Worm (Caenorhabditis elegans) whole organism, L1 larva: ENCODE results near the gene D1025.1.

Experiments used
- C04F5.9 ChIP-seq: sonication (generic microtip); optimal IDR thresholded peaks from 2 replicates; lab custom pipeline; 2016; ENCODE audit warnings: missing genetic modification characterization, missing compliant biosample characterization
- alr-1 ChIP-seq: fragments of 200-800 bp; sonication (Bioruptor generic); optimal IDR thresholded peaks from 2 replicates; lab custom pipeline; 2018; ENCODE audit warnings: borderline replicate concordance, mild to moderate bottlenecking, missing genetic modification characterization, missing compliant biosample characterization
- aly-2 ChIP-seq: fragments of 150-350 bp; optimal IDR thresholded peaks from 2 replicates; lab custom pipeline; 2014; ENCODE audit warnings: missing biosample characterization, missing genetic modification characterization
- blmp-1 ChIP-seq: fragments of 150-350 bp; optimal IDR thresholded peaks from 2 replicates; lab custom pipeline; 2014; ENCODE audit warnings: missing biosample characterization, missing genetic modification characterization
- ceh-63 ChIP-seq: fragments of 200-800 bp; sonication (Bioruptor generic); optimal IDR thresholded peaks from 2 replicates; lab custom pipeline; 2018; ENCODE audit warnings: mild to moderate bottlenecking, missing genetic modification characterization, missing compliant biosample characterization
- ceh-8 ChIP-seq: fragments of 200-800 bp; sonication (Bioruptor generic); optimal IDR thresholded peaks from 2 replicates; lab custom pipeline; 2018; ENCODE audit warnings: mild to moderate bottlenecking, missing genetic modification characterization, moderate library complexity, missing compliant biosample characterization
- ceh-82 ChIP-seq, 3 experiments: fragments of 150-350 bp in 1 of 3; sonication (generic microtip) in 2 of 3; optimal IDR thresholded peaks; 2 replicates each; lab custom pipeline; 2014 to 2017; ENCODE audit warnings: missing biosample characterization in 3 of 3, missing genetic modification characterization in 3 of 3
- ceh-88 ChIP-seq: fragments of 200-800 bp; sonication (Bioruptor generic); IDR thresholded peaks from 2 replicates; pipeline ENCODE4 v1.3.6; 2022; ENCODE audit warnings: missing genetic modification characterization, missing compliant biosample characterization
- ceh-90 ChIP-seq: sonication (generic microtip); optimal IDR thresholded peaks from 2 replicates; lab custom pipeline; 2016; ENCODE audit warnings: missing genetic modification characterization, missing compliant biosample characterization
- dpl-1 ChIP-seq, 3 experiments: fragments of 150-350 bp in 2 of 3; sonication (generic microtip) in 1 of 3; optimal IDR thresholded peaks; 2 replicates each; lab custom pipeline; 2014 to 2017; ENCODE audit warnings: missing biosample characterization in 3 of 3, missing genetic modification characterization in 3 of 3, missing genetic modification reagents in 3 of 3
- efl-1 ChIP-seq, 4 experiments: fragments of 150-350 bp; optimal IDR thresholded peaks in 3 of 4; peaks in 1 of 4; 1 replicate in 1 of 4; 2 replicates in 3 of 4; lab custom pipeline; 2014; ENCODE audit warnings: missing biosample characterization in 2 of 4, missing genetic modification characterization in 2 of 4, missing genetic modification reagents in 2 of 4
- efl-3 ChIP-seq: fragments of 200-800 bp; sonication (Bioruptor generic); optimal IDR thresholded peaks from 2 replicates; lab custom pipeline; 2018; ENCODE audit warnings: mild to moderate bottlenecking, missing genetic modification characterization, missing compliant biosample characterization
- egl-13 ChIP-seq: sonication (generic microtip); optimal IDR thresholded peaks from 2 replicates; lab custom pipeline; 2016; ENCODE audit warnings: missing genotype, missing genetic modification reagents, missing genetic modification characterization, missing compliant biosample characterization
- elt-3 ChIP-seq, 6 experiments: fragments of 150-350 bp in 1 of 6; sonication (generic microtip); optimal IDR thresholded peaks; 2 replicates each; lab custom pipeline; 2017 to 2018; ENCODE audit warnings: missing biosample characterization in 6 of 6, missing genetic modification characterization in 6 of 6, inconsistent platforms in 1 of 6
- ets-5 ChIP-seq: fragments of 200-800 bp; sonication (Bioruptor generic); IDR thresholded peaks from 2 replicates; pipeline ENCODE4 v1.3.6; 2022; ENCODE audit warnings: missing genetic modification characterization, missing compliant biosample characterization
- fkh-10 ChIP-seq: sonication (generic microtip); optimal IDR thresholded peaks from 2 replicates; lab custom pipeline; 2017; ENCODE audit warnings: missing biosample characterization, missing genetic modification reagents, missing genetic modification characterization
- fkh-8 ChIP-seq: sonication (generic microtip); optimal IDR thresholded peaks from 2 replicates; lab custom pipeline; 2016; ENCODE audit warnings: mild to moderate bottlenecking, missing genetic modification characterization, missing compliant biosample characterization
- hlh-17 ChIP-seq: fragments of 200-800 bp; sonication (Bioruptor generic); optimal IDR thresholded peaks from 2 replicates; lab custom pipeline; 2018; ENCODE audit warnings: missing genetic modification characterization, mild to moderate bottlenecking, missing compliant biosample characterization, moderate library complexity, borderline replicate concordance
- isw-1 ChIP-seq: fragments of 200-800 bp; sonication (Bioruptor generic); IDR thresholded peaks from 2 replicates; pipeline ENCODE4 v1.3.6; 2022; ENCODE audit warnings: missing genetic modification characterization, missing compliant biosample characterization
- lin-13 ChIP-seq: fragments of 150-350 bp; optimal IDR thresholded peaks from 2 replicates; lab custom pipeline; 2014; ENCODE audit warnings: missing biosample characterization, missing genetic modification reagents, missing genetic modification characterization
- lin-14 ChIP-seq: fragments of 200-800 bp; sonication (Bioruptor generic); optimal IDR thresholded peaks from 2 replicates; lab custom pipeline; 2018; ENCODE audit warnings: mild to moderate bottlenecking, missing genetic modification characterization, moderate library complexity, missing compliant biosample characterization
- lin-15B ChIP-seq: fragments of 150-350 bp; sonication (generic microtip); optimal IDR thresholded peaks from 3 replicates; lab custom pipeline; 2014; ENCODE audit warnings: missing biosample characterization, missing genetic modification characterization
- lin-39 ChIP-seq: fragments of 150-350 bp; optimal IDR thresholded peaks from 2 replicates; lab custom pipeline; 2014; ENCODE audit warnings: missing biosample characterization, missing genetic modification reagents, missing genetic modification characterization
- lir-3 ChIP-seq: sonication (generic microtip); optimal IDR thresholded peaks from 2 replicates; lab custom pipeline; 2016; ENCODE audit warnings: mild to moderate bottlenecking, missing genetic modification characterization, moderate library complexity, missing compliant biosample characterization; ENCODE audit not compliant: poor library complexity
- mab-9 ChIP-seq: fragments of 200-800 bp; sonication (Bioruptor generic); IDR thresholded peaks from 2 replicates; pipeline ENCODE4 v1.3.6; 2022; ENCODE audit warnings: missing genetic modification reagents, missing genetic modification characterization, missing compliant biosample characterization
- mef-2 ChIP-seq: fragments of 150-350 bp; optimal IDR thresholded peaks from 2 replicates; lab custom pipeline; 2014; ENCODE audit warnings: missing biosample characterization, missing genetic modification characterization
- nhr-11 ChIP-seq: fragments of 150-350 bp; optimal IDR thresholded peaks from 2 replicates; lab custom pipeline; 2014; ENCODE audit warnings: missing biosample characterization, missing genetic modification characterization
- nhr-12 ChIP-seq: sonication (generic microtip); optimal IDR thresholded peaks from 2 replicates; lab custom pipeline; 2017; ENCODE audit warnings: missing biosample characterization, missing genetic modification characterization
- nhr-19 ChIP-seq: fragments of 200-800 bp; sonication (Bioruptor generic); conservative IDR thresholded peaks from 2 replicates; pipeline ENCODE4 v1.3.6; 2022; ENCODE audit warnings: missing genetic modification characterization, missing compliant biosample characterization
- nhr-20 ChIP-seq: sonication (generic microtip); optimal IDR thresholded peaks from 2 replicates; lab custom pipeline; 2016; ENCODE audit warnings: mild to moderate bottlenecking, missing genetic modification characterization, missing compliant biosample characterization
- nhr-28 ChIP-seq: fragments of 150-350 bp; optimal IDR thresholded peaks from 2 replicates; lab custom pipeline; 2014; ENCODE audit warnings: missing biosample characterization, missing genetic modification characterization
- nhr-47 ChIP-seq: sonication (generic microtip); optimal IDR thresholded peaks from 2 replicates; lab custom pipeline; 2016; ENCODE audit warnings: mild to moderate bottlenecking, missing genetic modification characterization, moderate library complexity, missing compliant biosample characterization
- nhr-71 ChIP-seq: sonication (generic microtip); optimal IDR thresholded peaks from 2 replicates; lab custom pipeline; 2016; ENCODE audit warnings: mild to moderate bottlenecking, missing genetic modification characterization, moderate library complexity, missing compliant biosample characterization
- nhr-77 ChIP-seq: fragments of 150-350 bp; optimal IDR thresholded peaks from 2 replicates; lab custom pipeline; 2014; ENCODE audit warnings: missing biosample characterization, missing genetic modification characterization
- nhr-84 ChIP-seq: sonication (generic microtip); optimal IDR thresholded peaks from 2 replicates; lab custom pipeline; 2017; ENCODE audit warnings: missing biosample characterization, missing genetic modification characterization
- nhr-90 ChIP-seq: sonication (generic microtip); optimal IDR thresholded peaks from 2 replicates; lab custom pipeline; 2016; ENCODE audit warnings: mild to moderate bottlenecking, missing genetic modification characterization, missing compliant biosample characterization; ENCODE audit not compliant: poor library complexity
- pax-3 ChIP-seq: fragments of 200-800 bp; sonication (Bioruptor generic); optimal IDR thresholded peaks from 2 replicates; lab custom pipeline; 2018; ENCODE audit warnings: mild to moderate bottlenecking, missing genetic modification characterization, moderate library complexity, missing compliant biosample characterization
- pqm-1 ChIP-seq: sonication (generic microtip); optimal IDR thresholded peaks from 3 replicates; lab custom pipeline; 2017; ENCODE audit warnings: missing biosample characterization, missing genetic modification characterization
- rnt-1 ChIP-seq: sonication (generic microtip); optimal IDR thresholded peaks from 2 replicates; lab custom pipeline; 2016; ENCODE audit warnings: mild to moderate bottlenecking, missing genetic modification characterization, moderate library complexity, missing compliant biosample characterization
- snpc-4 ChIP-seq: fragments of 150-350 bp; optimal IDR thresholded peaks from 2 replicates; lab custom pipeline; 2014; ENCODE audit warnings: missing biosample characterization, missing genetic modification characterization
- sox-4 ChIP-seq: sonication (generic microtip); optimal IDR thresholded peaks from 2 replicates; lab custom pipeline; 2016; ENCODE audit warnings: missing genetic modification characterization, missing compliant biosample characterization
- sup-37 ChIP-seq: fragments of 200-800 bp; sonication (Bioruptor generic); optimal IDR thresholded peaks from 2 replicates; lab custom pipeline; 2018; ENCODE audit warnings: mild to moderate bottlenecking, missing genetic modification characterization, missing compliant biosample characterization
- swsn-7 ChIP-seq: sonication (generic microtip); optimal IDR thresholded peaks from 2 replicates; lab custom pipeline; 2016; ENCODE audit warnings: missing genetic modification characterization, missing compliant biosample characterization
- tbx-2 ChIP-seq: sonication (generic microtip); optimal IDR thresholded peaks from 2 replicates; lab custom pipeline; 2016; ENCODE audit warnings: missing genetic modification characterization, missing compliant biosample characterization
- unc-130 ChIP-seq: fragments of 150-350 bp; optimal IDR thresholded peaks from 2 replicates; lab custom pipeline; 2017; ENCODE audit warnings: missing biosample characterization, missing genetic modification characterization, inconsistent platforms
- unc-62 ChIP-seq: fragments of 150-350 bp; optimal IDR thresholded peaks from 2 replicates; lab custom pipeline; 2014; ENCODE audit warnings: missing biosample characterization, missing genetic modification reagents, missing genetic modification characterization
- unc-98 ChIP-seq: fragments of 200-800 bp; sonication (Bioruptor generic); IDR thresholded peaks from 2 replicates; pipeline ENCODE4 v1.3.6; 2022; ENCODE audit warnings: missing genetic modification characterization, missing compliant biosample characterization
- vab-15 ChIP-seq: sonication (generic microtip); optimal IDR thresholded peaks from 2 replicates; lab custom pipeline; 2017; ENCODE audit warnings: missing genotype, mild to moderate bottlenecking, missing genetic modification characterization, missing compliant biosample characterization
- zag-1 ChIP-seq: fragments of 150-350 bp; optimal IDR thresholded peaks from 2 replicates; lab custom pipeline; 2014; ENCODE audit warnings: missing biosample characterization, missing genetic modification characterization
- ztf-11 ChIP-seq, 2 experiments: sonication (generic microtip); optimal IDR thresholded peaks; 2 replicates each; lab custom pipeline; 2016 to 2017; ENCODE audit warnings: missing genetic modification characterization in 2 of 2, missing biosample characterization in 1 of 2, missing compliant biosample characterization in 1 of 2
- ztf-4 ChIP-seq: fragments of 150-350 bp; optimal IDR thresholded peaks from 2 replicates; lab custom pipeline; 2014; ENCODE audit warnings: missing biosample characterization, missing genetic modification characterization

D1025.1 gene

DNA sequence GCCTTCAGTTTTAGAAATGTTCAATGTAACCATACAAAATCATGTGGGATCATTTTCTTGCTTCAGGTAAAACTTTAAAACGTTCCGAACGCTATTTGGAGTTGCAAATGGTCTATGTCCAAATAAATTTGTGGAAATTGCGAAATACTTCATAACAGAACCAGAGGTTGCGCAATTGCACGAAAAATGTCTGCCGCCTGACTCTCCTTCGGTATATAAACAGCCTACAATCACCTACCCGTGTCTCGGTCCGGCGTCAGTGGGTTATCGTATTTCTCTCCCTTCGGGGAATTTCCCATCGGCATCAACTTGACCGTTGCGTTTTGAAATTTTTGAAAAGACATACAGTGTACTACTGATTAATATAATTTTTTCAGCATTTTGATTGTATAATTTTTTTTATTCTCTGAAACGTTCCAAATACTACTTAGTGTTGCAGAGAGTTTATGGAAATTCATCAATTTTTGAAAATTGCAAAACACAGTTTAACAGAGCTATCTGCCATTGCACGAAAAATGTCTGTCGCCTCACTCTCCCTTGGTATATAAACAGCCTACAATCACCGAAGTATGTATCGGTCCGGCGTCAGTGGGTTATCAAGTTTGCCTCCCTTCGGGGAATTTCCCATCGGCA is 43.8 kb upstream of the D1025.1 start (continued):
- TF ChIP-seq efl-1 (optimal IDR thresholded peaks at IDR 0.05; lab: Kevin White, UChicago) (peak in 1 of 2 experiments; percentile 19), efl-1 (GFP tag; optimal IDR thresholded peaks at IDR 0.05 in 1 of 2; lab: Kevin White, UChicago) (peak in 1 of 2 experiments; percentile 95), hlh-17 (no peak), blmp-1 (no peak), swsn-7 (peak; percentile 54), egl-13 (no peak), lin-15B (tag; lab: Kevin White, UChicago) (no peak), unc-130 (tag; lab: Kevin White, UChicago) (peak; percentile 7), zag-1 (no peak), unc-62 (GFP tag; lab: Kevin White, UChicago) (no peak), lin-39 (tag; lab: Kevin White, UChicago) (no peak), nhr-11 (tag; lab: Kevin White, UChicago) (no peak), alr-1 (tag; lab: Kevin White, UChicago) (no peak), ceh-8 (GFP tag; lab: Kevin White, UChicago) (no peak), nhr-77 (peak; percentile 30), nhr-47 (tag; lab: Kevin White, UChicago) (peak; percentile 71), snpc-4 (peak; percentile 98), lin-13 (no peak), efl-3 (GFP tag; lab: Kevin White, UChicago) (no peak), sox-4 (tag; lab: Kevin White, UChicago) (no peak), nhr-28 (no peak), ceh-63 (GFP tag; lab: Kevin White, UChicago) (no peak), fkh-10 (no peak), fkh-8 (tag; lab: Kevin White, UChicago) (no peak), C04F5.9 (tag; lab: Kevin White, UChicago) (no peak), aly-2 (tag; lab: Kevin White, UChicago) (no peak), nhr-20 (tag; lab: Kevin White, UChicago) (peak; percentile 71), unc-98 (no peak), dpl-1 (GFP tag; optimal IDR thresholded peaks at IDR 0.05; lab: Kevin White, UChicago) (peak in 2 of 3 experiments; percentile 15 to 30), rnt-1 (tag; lab: Kevin White, UChicago) (peak; percentile 24), ceh-90 (tag; lab: Kevin White, UChicago) (no peak), nhr-90 (tag; lab: Kevin White, UChicago) (peak; percentile 87), ztf-4 (tag; lab: Kevin White, UChicago) (no peak), nhr-12 (tag; lab: Kevin White, UChicago) (no peak), tbx-2 (tag; lab: Kevin White, UChicago) (peak; percentile 46), ztf-11 (tag; optimal IDR thresholded peaks at IDR 0.05; lab: Kevin White, UChicago) (no peak), nhr-84 (tag; lab: Kevin White, UChicago) (no peak), lir-3 (no peak), vab-15 (tag; lab: Kevin White, UChicago) (no peak), ceh-82 (tag; optimal IDR thresholded peaks at IDR 0.05; lab: Kevin White, UChicago) (peak; percentile 38 to 57 (median 46)), nhr-19 (peak; percentile 71), ets-5 (GFP tag; lab: Robert Waterston, UW) (no peak), mef-2 (tag; lab: Kevin White, UChicago) (no peak), sup-37 (GFP tag; lab: Kevin White, UChicago) (no peak), lin-14 (GFP tag; lab: Kevin White, UChicago) (no peak), isw-1 (GFP tag; lab: Robert Waterston, UW) (peak; percentile 44; the same call in 1 of the 2 replicates), elt-3 (tag; optimal IDR thresholded peaks at IDR 0.05; lab: Kevin White, UChicago) (peak in 3 of 6 experiments; percentile 18 to 79 (median 66)), ceh-88 (GFP tag; lab: Robert Waterston, UW) (no peak; the same call in 1 of the 2 replicates), pax-3 (no peak), nhr-71 (peak; percentile 61), mab-9 (GFP tag; lab: Robert Waterston, UW) (no peak), pqm-1 (tag; lab: Kevin White, UChicago) (no peak)
